Worm (Caenorhabditis elegans) whole organism, young adult: ENCODE results near the gene mrpl-37.

Experiments used
- B0019.2 ChIP-seq: fragments of 200-800 bp; sonication (Bioruptor generic); conservative IDR thresholded peaks from 2 replicates; pipeline ENCODE4 v1.3.6; 2022; ENCODE audit warnings: missing genetic modification reagents, missing genetic modification characterization, missing compliant biosample characterization
- B0336.3 ChIP-seq: fragments of 200-800 bp; sonication (Bioruptor generic); IDR thresholded peaks from 2 replicates; pipeline ENCODE4 v1.3.6; 2022; ENCODE audit warnings: missing genetic modification characterization, missing compliant biosample characterization
- C06A6.2 ChIP-seq: fragments of 200-800 bp; sonication (Bioruptor generic); conservative IDR thresholded peaks from 2 replicates; pipeline ENCODE4 v1.3.6; 2022; ENCODE audit warnings: missing genetic modification characterization, missing compliant biosample characterization
- F33H1.4 ChIP-seq: fragments of 200-800 bp; sonication (Bioruptor generic); IDR thresholded peaks from 2 replicates; pipeline ENCODE4 v1.3.6; 2022; ENCODE audit warnings: missing genetic modification reagents, missing genetic modification characterization, missing compliant biosample characterization
- F52B5.7 ChIP-seq: sonication (generic microtip); optimal IDR thresholded peaks from 2 replicates; lab custom pipeline; 2016; ENCODE audit warnings: mild to moderate bottlenecking, missing genetic modification characterization, missing compliant biosample characterization
- Y53G8AR.9 ChIP-seq: fragments of 200-800 bp; sonication (Bioruptor generic); conservative IDR thresholded peaks from 2 replicates; pipeline ENCODE4 v1.3.6; 2022; ENCODE audit warnings: missing genetic modification reagents, missing genetic modification characterization, missing compliant biosample characterization
- Y67H2A.10 ChIP-seq: fragments of 200-800 bp; sonication (Bioruptor generic); conservative IDR thresholded peaks from 2 replicates; pipeline ENCODE4 v1.3.6; 2022; ENCODE audit warnings: missing genetic modification reagents, missing genetic modification characterization, missing compliant biosample characterization
- Y95B8A.8 ChIP-seq: fragments of 200-800 bp; sonication (Bioruptor generic); IDR thresholded peaks from 2 replicates; pipeline ENCODE4 v1.3.6; 2022; ENCODE audit warnings: missing genetic modification reagents, missing genetic modification characterization, missing compliant biosample characterization
- ZK185.1 ChIP-seq: sonication (generic microtip); optimal IDR thresholded peaks from 2 replicates; lab custom pipeline; 2016; ENCODE audit warnings: mild to moderate bottlenecking, missing genetic modification characterization, missing compliant biosample characterization; ENCODE audit not compliant: poor library complexity, severe bottlenecking
- aptf-2 ChIP-seq: fragments of 200-800 bp; sonication (Bioruptor generic); conservative IDR thresholded peaks from 2 replicates; pipeline ENCODE4 v1.3.6; 2022; ENCODE audit warnings: missing genetic modification reagents, missing genetic modification characterization, missing compliant biosample characterization
- attf-5 ChIP-seq: fragments of 200-800 bp; sonication (Bioruptor generic); optimal IDR thresholded peaks from 2 replicates; lab custom pipeline; 2018; ENCODE audit warnings: mild to moderate bottlenecking, missing genetic modification characterization, missing compliant biosample characterization
- attf-6 ChIP-seq: fragments of 200-800 bp; sonication (Bioruptor generic); IDR thresholded peaks from 2 replicates; pipeline ENCODE4 v1.3.6; 2022; ENCODE audit warnings: missing genetic modification reagents, missing genetic modification characterization, missing compliant biosample characterization
- ceh-27 ChIP-seq: fragments of 200-800 bp; sonication (Bioruptor generic); optimal IDR thresholded peaks from 2 replicates; lab custom pipeline; 2018; ENCODE audit warnings: mild to moderate bottlenecking, missing genetic modification characterization, moderate library complexity, missing compliant biosample characterization
- ceh-40 ChIP-seq: fragments of 200-800 bp; sonication (Bioruptor generic); IDR thresholded peaks from 2 replicates; pipeline ENCODE4 v1.3.6; 2022; ENCODE audit warnings: missing genetic modification characterization, missing compliant biosample characterization
- die-1 ChIP-seq: sonication (generic microtip); optimal IDR thresholded peaks from 2 replicates; lab custom pipeline; 2016; ENCODE audit warnings: missing genotype, mild to moderate bottlenecking, missing genetic modification characterization, missing compliant biosample characterization
- fkh-3 ChIP-seq: sonication (generic microtip); optimal IDR thresholded peaks from 2 replicates; lab custom pipeline; 2016; ENCODE audit warnings: mild to moderate bottlenecking, missing genetic modification characterization, missing compliant biosample characterization
- hlh-12 ChIP-seq: sonication (generic microtip); optimal IDR thresholded peaks from 2 replicates; lab custom pipeline; 2016; ENCODE audit warnings: missing genetic modification characterization, missing compliant biosample characterization
- hlh-26 ChIP-seq: fragments of 200-800 bp; sonication (Bioruptor generic); conservative IDR thresholded peaks from 2 replicates; pipeline ENCODE4 v1.3.6; 2022; ENCODE audit warnings: missing genetic modification reagents, missing genetic modification characterization, missing compliant biosample characterization
- hmg-20 ChIP-seq: fragments of 200-800 bp; sonication (Bioruptor generic); IDR thresholded peaks from 2 replicates; pipeline ENCODE4 v1.3.6; 2022; ENCODE audit warnings: missing genetic modification reagents, missing genetic modification characterization, missing compliant biosample characterization
- hrde-1 ChIP-seq: sonication (generic microtip); optimal IDR thresholded peaks from 2 replicates; lab custom pipeline; 2016; ENCODE audit warnings: missing genetic modification characterization, mild to moderate bottlenecking, missing compliant biosample characterization, moderate library complexity, missing genotype, missing genetic modification reagents, borderline replicate concordance
- hsf-1 ChIP-seq: fragments of 200-800 bp; sonication (Bioruptor generic); IDR thresholded peaks from 2 replicates; pipeline ENCODE4 v1.3.6; 2022; ENCODE audit warnings: missing genetic modification reagents, missing genetic modification characterization, missing compliant biosample characterization
- lin-40 ChIP-seq: sonication (generic microtip); optimal IDR thresholded peaks from 2 replicates; lab custom pipeline; 2016; ENCODE audit warnings: missing genetic modification characterization, mild to moderate bottlenecking, missing compliant biosample characterization, missing genotype, missing genetic modification reagents
- lir-1 ChIP-seq: fragments of 200-800 bp; sonication (Bioruptor generic); conservative IDR thresholded peaks from 2 replicates; pipeline ENCODE4 v1.3.6; 2022; ENCODE audit warnings: missing genetic modification reagents, missing genetic modification characterization, missing compliant biosample characterization
- lsy-27 ChIP-seq: sonication (generic microtip); optimal IDR thresholded peaks from 2 replicates; lab custom pipeline; 2017; ENCODE audit warnings: missing genetic modification characterization, mild to moderate bottlenecking, missing compliant biosample characterization, antibody characterized with exemption, missing genotype, borderline replicate concordance; ENCODE audit not compliant: insufficient read depth
- mes-4 ChIP-seq: sonication (generic microtip); optimal IDR thresholded peaks from 2 replicates; lab custom pipeline; 2016; ENCODE audit warnings: missing genotype, missing genetic modification characterization, missing compliant biosample characterization
- nfya-1 ChIP-seq: sonication (generic microtip); optimal IDR thresholded peaks from 2 replicates; lab custom pipeline; 2017; ENCODE audit warnings: antibody characterized with exemption, missing compliant biosample characterization, missing genetic modification characterization, borderline replicate concordance; ENCODE audit not compliant: insufficient read depth
- rpc-1 ChIP-seq, 2 experiments: fragments of 150-350 bp in 1 of 2; sonication (generic microtip) in 1 of 2; optimal IDR thresholded peaks; 2 replicates each; lab custom pipeline; 2014 to 2018; ENCODE audit warnings: missing biosample characterization in 1 of 2, missing genetic modification characterization in 1 of 2, missing genetic modification reagents in 1 of 2, missing genotype in 1 of 2
- snpc-1.1 ChIP-seq: sonication (generic microtip); optimal IDR thresholded peaks from 2 replicates; lab custom pipeline; 2017; ENCODE audit warnings: missing genetic modification characterization, mild to moderate bottlenecking, missing compliant biosample characterization, antibody characterized with exemption, moderate library complexity, missing genotype, missing genetic modification reagents; ENCODE audit not compliant: insufficient read depth
- snpc-4 ChIP-seq, 5 experiments: fragments of 150-350 bp in 1 of 5; sonication (generic microtip) in 4 of 5; optimal IDR thresholded peaks; 2 replicates each; lab custom pipeline; 2014 to 2018; ENCODE audit warnings: missing genetic modification characterization in 5 of 5, missing biosample characterization in 3 of 5, antibody characterized with exemption in 2 of 5, mild to moderate bottlenecking in 2 of 5, missing compliant biosample characterization in 2 of 5, missing genotype in 2 of 5, moderate library complexity in 2 of 5, missing genetic modification reagents in 1 of 5
- tbp1 ChIP-seq: fragments of 200-800 bp; sonication (Bioruptor generic); optimal IDR thresholded peaks from 2 replicates; lab custom pipeline; 2018; ENCODE audit warnings: mild to moderate bottlenecking, missing genetic modification characterization, missing compliant biosample characterization
- tlf-1 ChIP-seq: fragments of 200-800 bp; sonication (Bioruptor generic); optimal IDR thresholded peaks from 2 replicates; lab custom pipeline; 2018; ENCODE audit warnings: mild to moderate bottlenecking, missing genetic modification characterization, missing compliant biosample characterization
- zfh-2 ChIP-seq: fragments of 200-800 bp; sonication (Bioruptor generic); conservative IDR thresholded peaks from 2 replicates; pipeline ENCODE4 v1.3.6; 2022; ENCODE audit warnings: missing genetic modification reagents, missing genetic modification characterization, missing compliant biosample characterization
- ztf-22 ChIP-seq: fragments of 200-800 bp; sonication (Bioruptor generic); optimal IDR thresholded peaks from 2 replicates; lab custom pipeline; 2018; ENCODE audit warnings: mild to moderate bottlenecking, missing genetic modification characterization, moderate library complexity, missing compliant biosample characterization
- ztf-25 ChIP-seq: fragments of 200-800 bp; sonication (Bioruptor generic); IDR thresholded peaks from 2 replicates; pipeline ENCODE4 v1.3.6; 2022; ENCODE audit warnings: missing genetic modification reagents, missing genetic modification characterization, missing compliant biosample characterization
- ztf-26 ChIP-seq: sonication (generic microtip); optimal IDR thresholded peaks from 2 replicates; lab custom pipeline; 2017; ENCODE audit warnings: missing genetic modification characterization, missing compliant biosample characterization
- ztf-28 ChIP-seq: fragments of 200-800 bp; sonication (Bioruptor generic); IDR thresholded peaks from 2 replicates; pipeline ENCODE4 v1.3.6; 2022; ENCODE audit warnings: missing genetic modification reagents, missing genetic modification characterization, missing compliant biosample characterization
- ztf-3 ChIP-seq: fragments of 200-800 bp; sonication (Bioruptor generic); optimal IDR thresholded peaks from 2 replicates; lab custom pipeline; 2018; ENCODE audit warnings: mild to moderate bottlenecking, missing genetic modification characterization, missing compliant biosample characterization

mrpl-37 gene

ce11 chrII:13521179-13521616, 53.7 kb downstream of the mrpl-37 start (continued):
- peak; percentile 27 for TF ChIP-seq lsy-27 (tag; lab: Kevin White, UChicago)
- TF ChIP-seq hrde-1 (tag; lab: Kevin White, UChicago), result peak; percentile 95
- peak; percentile 68 for TF ChIP-seq tlf-1 (GFP tag; lab: Kevin White, UChicago)
- peak; percentile 7 for TF ChIP-seq ceh-27 (GFP tag; lab: Kevin White, UChicago)
- peak; percentile 86 for TF ChIP-seq Y95B8A.8 (GFP tag; lab: Robert Waterston, UW)
- no peak for TF ChIP-seq aptf-2 (GFP tag; lab: Robert Waterston, UW)
- TF ChIP-seq B0019.2 (GFP tag; lab: Robert Waterston, UW), result peak; percentile 49; the same call in 1 of the 2 replicates
- TF ChIP-seq F52B5.7 (tag; lab: Kevin White, UChicago), result no peak
- peak; percentile 47 for TF ChIP-seq attf-5 (GFP tag; lab: Kevin White, UChicago)
- peak; percentile 51; the same call in 1 of the 2 replicates for TF ChIP-seq lir-1 (GFP tag; lab: Robert Waterston, UW)
- no peak for TF ChIP-seq hmg-20
- peak; percentile 54 for TF ChIP-seq mes-4
- TF ChIP-seq hsf-1 (GFP tag; lab: Robert Waterston, UW), result peak; percentile 39; the same call in 1 of the 2 replicates
- TF ChIP-seq Y53G8AR.9 (GFP tag; lab: Robert Waterston, UW), result peak; percentile 70
- 0 out of 2 replicates have a peak, but pooled peaks have one; percentile 17 for TF ChIP-seq ztf-25 (GFP tag; lab: Robert Waterston, UW)
- peak; percentile 29; the same call in 1 of the 2 replicates for TF ChIP-seq ztf-28 (GFP tag; lab: Robert Waterston, UW)
- no peak for TF ChIP-seq ztf-3 (GFP tag; lab: Kevin White, UChicago)
- TF ChIP-seq snpc-1.1 (tag; lab: Kevin White, UChicago), result peak; percentile 98
- TF ChIP-seq B0336.3 (GFP tag; lab: Robert Waterston, UW), result peak; percentile 77
- TF ChIP-seq nfya-1 (tag; lab: Kevin White, UChicago), result no peak
- TF ChIP-seq hlh-26 (GFP tag; lab: Robert Waterston, UW), result no peak
- TF ChIP-seq F33H1.4 (GFP tag; lab: Robert Waterston, UW), result peak; percentile 61
- TF ChIP-seq ztf-22 (GFP tag; lab: Kevin White, UChicago), result no peak
- no peak for TF ChIP-seq lin-40
- no peak for TF ChIP-seq Y67H2A.10 (GFP tag; lab: Robert Waterston, UW)
- no peak for TF ChIP-seq fkh-3
- 0 out of 2 replicates have a peak, but pooled peaks have one; percentile 25 for TF ChIP-seq ceh-40 (GFP tag; lab: Robert Waterston, UW)
- no peak for TF ChIP-seq zfh-2 (GFP tag; lab: Robert Waterston, UW)
- no peak for TF ChIP-seq C06A6.2 (GFP tag; lab: Robert Waterston, UW)
- peak; percentile 78 for TF ChIP-seq tbp1 (GFP tag; lab: Kevin White, UChicago)
- TF ChIP-seq die-1, result peak; percentile 75
- TF ChIP-seq attf-6 (GFP tag; lab: Robert Waterston, UW), result peak; percentile 97
- TF ChIP-seq ZK185.1 (tag; lab: Kevin White, UChicago), result no peak
- TF ChIP-seq hlh-12 (tag; lab: Kevin White, UChicago), result no peak
- TF ChIP-seq snpc-4 (GFP tag; optimal IDR thresholded peaks at IDR 0.05; lab: Kevin White, UChicago), result peak; percentile 98
- TF ChIP-seq snpc-4 (tag; optimal IDR thresholded peaks at IDR 0.05; lab: Kevin White, UChicago), result peak; percentile 94 to 99 (median 98)
- TF ChIP-seq ztf-26, result no peak
- TF ChIP-seq rpc-1 (optimal IDR thresholded peaks at IDR 0.05; lab: Kevin White, UChicago), result no peak
- TF ChIP-seq rpc-1 (tag; optimal IDR thresholded peaks at IDR 0.05; lab: Kevin White, UChicago), result no peak
- TF ChIP-seq, all 124 proteins: peak for 62
